Fruit fly (Drosophila melanogaster): ENCODE data around the gene CG1907.

Gene CG1907

DNA sequence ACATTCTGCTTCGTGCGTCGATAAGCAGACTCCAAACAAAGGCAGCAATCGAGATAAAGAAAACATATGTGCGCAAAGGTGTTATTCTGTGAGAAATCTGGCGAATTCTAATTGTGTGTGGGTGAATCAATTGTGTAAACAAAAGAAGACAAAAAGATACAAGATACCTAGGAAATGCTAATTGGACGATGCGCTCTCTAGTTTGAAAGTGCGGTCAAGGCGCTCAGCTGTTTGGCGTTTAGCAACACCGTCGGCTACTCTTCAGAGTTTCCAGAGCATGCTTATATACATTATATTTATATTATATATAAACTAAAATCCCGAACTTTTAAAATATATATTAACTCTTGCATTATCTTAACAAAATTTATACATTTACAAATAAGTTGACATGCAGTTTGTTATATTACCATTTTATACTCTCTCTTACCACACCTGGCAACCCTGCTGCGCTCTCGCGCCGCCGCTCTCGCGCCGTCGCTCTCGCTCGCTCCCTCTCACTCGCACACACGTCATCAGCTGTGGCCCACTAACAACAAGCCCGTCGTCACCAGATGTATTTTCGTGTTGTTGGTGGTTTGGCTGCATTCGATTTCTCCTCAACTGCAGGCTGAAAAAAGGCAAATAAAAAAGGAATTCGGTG is at the start of gene CG1907:
CG1907 (plus strand) TSS at position 551 of the 643 bp plus-strand sequence.
- TF ChIP-seq HLH106 (tag; optimal IDR thresholded peaks at IDR 0.05) (peak; percentile 99), woc (GFP tag; optimal IDR thresholded peaks at IDR 0.05) (peak; percentile 72), fru (GFP tag; optimal IDR thresholded peaks at IDR 0.05) (peak; percentile 93), Vsx2 (GFP tag; optimal IDR thresholded peaks at IDR 0.05; ENCODE audit: partially characterized antibody) (no peak), Dfd (GFP tag; optimal IDR thresholded peaks at IDR 0.05) (peak; percentile 78), Mio (GFP tag; optimal IDR thresholded peaks at IDR 0.05) (peak; percentile 11), Sp1 (GFP tag; optimal IDR thresholded peaks at IDR 0.05) (peak; percentile 97), psq (GFP tag; optimal IDR thresholded peaks at IDR 0.05) (peak; percentile 95), CG32264 (GFP tag; optimal IDR thresholded peaks at IDR 0.05) (peak; percentile 81), foxo (GFP tag; optimal IDR thresholded peaks at IDR 0.05) (peak; percentile 28 to 99), ey (GFP tag; optimal IDR thresholded peaks at IDR 0.05) (peak; percentile 88), OdsH (GFP tag; optimal IDR thresholded peaks at IDR 0.05) (peak; percentile 97), dsf (GFP tag; optimal IDR thresholded peaks at IDR 0.05; ENCODE audit: borderline replicate concordance) (peak; percentile 57), sv (GFP tag; optimal IDR thresholded peaks at IDR 0.05) (peak; percentile 91), br (GFP tag; optimal IDR thresholded peaks at IDR 0.05) (peak; percentile 92), Myc (optimal IDR thresholded peaks at IDR 0.05) (no peak), rgr (GFP tag; optimal IDR thresholded peaks at IDR 0.05) (peak; percentile 97), tai (GFP tag; optimal IDR thresholded peaks at IDR 0.05) (peak; percentile 76), dmrt93B (GFP tag; optimal IDR thresholded peaks at IDR 0.05) (peak; percentile 98), Jra (GFP tag; optimal IDR thresholded peaks at IDR 0.05) (peak; percentile 69), dl (GFP tag; optimal IDR thresholded peaks at IDR 0.05; ENCODE audit: insufficient read depth in 1 of 2, partially characterized antibody in 2 of 2) (no peak), Abd-B (GFP tag; optimal IDR thresholded peaks at IDR 0.05) (no peak), Hr83 (GFP tag; optimal IDR thresholded peaks at IDR 0.05; ENCODE audit: poor library complexity, severe bottlenecking) (peak; percentile 19), GATAd (GFP tag; optimal IDR thresholded peaks at IDR 0.05) (peak; percentile 82), usp (GFP tag; optimal IDR thresholded peaks at IDR 0.05) (no peak), sage (GFP tag; optimal IDR thresholded peaks at IDR 0.05) (peak; percentile 94), jim (GFP tag; optimal IDR thresholded peaks at IDR 0.05) (no peak), lola (GFP tag; optimal IDR thresholded peaks at IDR 0.05) (no peak), Hr78 (GFP tag; optimal IDR thresholded peaks at IDR 0.05) (no peak), Rel (GFP tag; optimal IDR thresholded peaks at IDR 0.05) (peak; percentile 94), Rel (tag; optimal IDR thresholded peaks at IDR 0.05) (peak; percentile 88), Hnf4 (GFP tag; optimal IDR thresholded peaks at IDR 0.05) (peak; percentile 94), pan (optimal IDR thresholded peaks at IDR 0.05) (no peak), Dif (GFP tag; optimal IDR thresholded peaks at IDR 0.05; ENCODE audit: partially characterized antibody) (peak; percentile 13), CrebA (GFP tag; optimal IDR thresholded peaks at IDR 0.05; ENCODE audit: borderline replicate concordance) (peak; percentile 61), h (GFP tag; optimal IDR thresholded peaks at IDR 0.05) (peak; percentile 97), brk (GFP tag; optimal IDR thresholded peaks at IDR 0.05) (peak; percentile 89), N (GFP tag; optimal IDR thresholded peaks at IDR 0.05) (no peak), CG9705 (GFP tag; optimal IDR thresholded peaks at IDR 0.05) (peak; percentile 98)

dm6 chr3R:29570239-29570814 is 48.5 kb upstream of the CG1907 start:
- TF ChIP-seq usp (GFP tag; optimal IDR thresholded peaks at IDR 0.05) (no peak), woc (GFP tag; optimal IDR thresholded peaks at IDR 0.05) (no peak)
